Worm (Caenorhabditis elegans): Measurements from ENCODE around the gene EGAP4.1.
"Not testable (repeated sequence)": the region's sequence is repeated elsewhere in the genome, so short reads cannot be mapped to it uniquely, and the experiment has no call there.

DNA sequence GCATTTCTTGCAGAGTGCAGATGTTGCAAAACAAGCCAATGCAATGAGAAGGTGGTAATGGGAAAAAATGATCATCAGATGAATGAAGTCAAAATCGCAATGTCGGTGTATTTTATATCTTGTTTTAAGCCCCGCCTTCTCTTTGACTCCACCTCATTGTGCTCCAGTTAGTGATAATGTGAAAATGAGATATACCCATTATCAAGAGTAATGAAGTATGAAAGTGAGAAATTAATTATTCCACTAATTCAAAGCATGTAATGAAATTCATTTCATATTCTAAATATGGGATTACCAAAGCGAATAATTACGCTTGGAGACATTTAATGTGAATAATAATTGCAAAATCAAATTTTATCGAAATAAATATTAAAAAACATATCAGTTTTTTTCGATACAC lies 4.6 kb upstream of the EGAP4.1 start, which contains the start of gene M02D8.6:
- not testable (repeated sequence) for TF ChIP-seq him-1, dao-5 (tag; optimal IDR thresholded peaks at IDR 0.05)
